Fruit fly (Drosophila melanogaster) whole organism, embryonic: ENCODE measurements around the gene CG4313.

ENCODE experiments used
- BEAF-32 ChIP-seq: fragments of 200-800 bp; sonication (Bioruptor generic); optimal IDR thresholded peaks from 3 replicates; lab custom pipeline; 2017; ENCODE audit warnings: missing biosample characterization, missing genetic modification characterization, mild to moderate bottlenecking, moderate library complexity, missing genetic modification reagents
- CG10267 ChIP-seq: fragments of 200-800 bp; sonication (Bioruptor generic); optimal IDR thresholded peaks from 2 replicates; lab custom pipeline; 2018; ENCODE audit warnings: missing biosample characterization, mild to moderate bottlenecking, missing genetic modification characterization, moderate library complexity
- CG10274 ChIP-seq: fragments of 200-800 bp; sonication (Bioruptor generic); optimal IDR thresholded peaks from 3 replicates; lab custom pipeline; 2017; ENCODE audit warnings: missing biosample characterization, mild to moderate bottlenecking, missing genetic modification characterization
- CG1529 ChIP-seq: fragments of 200-800 bp; sonication (Bioruptor generic); optimal IDR thresholded peaks from 3 replicates; lab custom pipeline; 2018; ENCODE audit warnings: missing biosample characterization, missing genetic modification characterization
- CG1603 ChIP-seq: fragments of 200-800 bp; sonication (Bioruptor generic); optimal IDR thresholded peaks from 2 replicates; lab custom pipeline; 2019; ENCODE audit warnings: missing biosample characterization, mild to moderate bottlenecking, missing genetic modification characterization, moderate library complexity
- CG16813 ChIP-seq: fragments of 200-800 bp; sonication (Bioruptor generic); IDR thresholded peaks from 3 replicates; pipeline ENCODE4 v1.3.6; 2022; ENCODE audit warnings: missing biosample characterization, missing genetic modification characterization; ENCODE audit not compliant: partially characterized antibody
- CG17359 ChIP-seq: fragments of 200-800 bp; sonication (Bioruptor generic); optimal IDR thresholded peaks from 3 replicates; lab custom pipeline; 2018; ENCODE audit warnings: missing biosample characterization, mild to moderate bottlenecking, missing genetic modification characterization, moderate library complexity
- CG17829 ChIP-seq: fragments of 200-800 bp; optimal IDR thresholded peaks from 2 replicates; lab custom pipeline; 2019; ENCODE audit warnings: missing biosample characterization, mild to moderate bottlenecking, missing genetic modification characterization, moderate library complexity
- CG18599 ChIP-seq: fragments of 200-800 bp; sonication (Bioruptor generic); optimal IDR thresholded peaks from 3 replicates; lab custom pipeline; 2017; ENCODE audit warnings: missing biosample characterization, missing genetic modification characterization, mild to moderate bottlenecking, moderate library complexity, missing genetic modification reagents
- CG31224 ChIP-seq: fragments of 200-800 bp; sonication (Bioruptor generic); IDR thresholded peaks from 2 replicates; pipeline ENCODE4 v1.3.6; 2022; ENCODE audit warnings: missing biosample characterization, missing genetic modification characterization
- CG31441 ChIP-seq: fragments of 200-800 bp; sonication (Bioruptor generic); IDR thresholded peaks from 2 replicates; pipeline ENCODE4 v1.3.6; 2022; ENCODE audit warnings: missing biosample characterization, missing genetic modification characterization
- CG33213 ChIP-seq: fragments of 200-800 bp; sonication (Bioruptor generic); optimal IDR thresholded peaks from 3 replicates; lab custom pipeline; 2016; ENCODE audit warnings: missing biosample characterization, missing genetic modification characterization
- CG4730 ChIP-seq: fragments of 200-800 bp; sonication (Bioruptor generic); IDR thresholded peaks from 2 replicates; pipeline ENCODE4 v1.3.6; 2022; ENCODE audit warnings: missing biosample characterization, missing genetic modification characterization
- CG6813 ChIP-seq: fragments of 200-800 bp; sonication (Bioruptor generic); optimal IDR thresholded peaks from 2 replicates; lab custom pipeline; 2017; ENCODE audit warnings: missing biosample characterization, missing genetic modification characterization, mild to moderate bottlenecking, moderate library complexity, missing genetic modification reagents
- CG8359 ChIP-seq: fragments of 200-800 bp; sonication (Bioruptor generic); optimal IDR thresholded peaks from 2 replicates; lab custom pipeline; 2017; ENCODE audit warnings: missing biosample characterization, mild to moderate bottlenecking, missing genetic modification characterization, borderline replicate concordance
- CG9817 ChIP-seq: fragments of 200-800 bp; sonication (Bioruptor generic); optimal IDR thresholded peaks from 2 replicates; lab custom pipeline; 2018; ENCODE audit warnings: missing biosample characterization, mild to moderate bottlenecking, missing genetic modification characterization, moderate library complexity
- CoRest ChIP-seq: fragments of 200-800 bp; sonication (Bioruptor generic); optimal IDR thresholded peaks from 3 replicates; lab custom pipeline; 2018; ENCODE audit warnings: missing biosample characterization, mild to moderate bottlenecking, missing genetic modification characterization, moderate library complexity
- CrebB ChIP-seq: fragments of 200-800 bp; sonication (Bioruptor generic); optimal IDR thresholded peaks from 3 replicates; lab custom pipeline; 2018; ENCODE audit warnings: missing biosample characterization, mild to moderate bottlenecking, missing genetic modification characterization
- D19B ChIP-seq: fragments of 200-800 bp; sonication (Bioruptor generic); optimal IDR thresholded peaks from 2 replicates; lab custom pipeline; 2017; ENCODE audit warnings: missing biosample characterization, mild to moderate bottlenecking, missing genetic modification characterization
- Dek ChIP-seq: fragments of 200-800 bp; sonication (Bioruptor generic); optimal IDR thresholded peaks from 3 replicates; lab custom pipeline; 2019; ENCODE audit warnings: missing biosample characterization, mild to moderate bottlenecking, missing genetic modification characterization, moderate library complexity
- Dip2 ChIP-seq: fragments of 200-800 bp; sonication (Bioruptor generic); IDR thresholded peaks from 2 replicates; pipeline ENCODE4 v1.3.6; 2022; ENCODE audit warnings: missing biosample characterization, missing genetic modification characterization
- Dp ChIP-seq: fragments of 200-800 bp; sonication (Bioruptor generic); optimal IDR thresholded peaks from 2 replicates; lab custom pipeline; 2018; ENCODE audit warnings: missing biosample characterization, mild to moderate bottlenecking, missing genetic modification characterization, moderate library complexity
- ERR ChIP-seq: fragments of 200-800 bp; sonication (Bioruptor generic); optimal IDR thresholded peaks from 2 replicates; lab custom pipeline; 2016; ENCODE audit warnings: missing biosample characterization, missing genetic modification characterization
- Ets65A ChIP-seq: fragments of 200-800 bp; sonication (Bioruptor generic); peaks from one replicate; lab custom pipeline; 2016; ENCODE audit warnings: missing biosample characterization, missing genetic modification characterization
- Fer1 ChIP-seq: fragments of 200-800 bp; sonication (Bioruptor generic); optimal IDR thresholded peaks from 2 replicates; lab custom pipeline; 2017; ENCODE audit warnings: missing biosample characterization, mild to moderate bottlenecking, missing genetic modification characterization
- Hey ChIP-seq: fragments of 200-800 bp; sonication (Bioruptor generic); optimal IDR thresholded peaks from 3 replicates; lab custom pipeline; 2018; ENCODE audit warnings: missing biosample characterization, mild to moderate bottlenecking, missing genetic modification characterization
- Mrtf ChIP-seq: fragments of 200-800 bp; sonication (Bioruptor generic); IDR thresholded peaks from 3 replicates; pipeline ENCODE4 v1.3.6; 2022; ENCODE audit warnings: missing biosample characterization, missing genetic modification characterization
- NK7.1 ChIP-seq: fragments of 200-800 bp; sonication (Bioruptor generic); optimal IDR thresholded peaks from 3 replicates; lab custom pipeline; 2016; ENCODE audit warnings: missing biosample characterization, missing genetic modification characterization
- NfI ChIP-seq: fragments of 200-800 bp; sonication (Bioruptor generic); optimal IDR thresholded peaks from 3 replicates; lab custom pipeline; 2018; ENCODE audit warnings: missing biosample characterization, mild to moderate bottlenecking, missing genetic modification characterization, moderate library complexity
- PHDP ChIP-seq: fragments of 200-800 bp; sonication (Bioruptor generic); optimal IDR thresholded peaks from 3 replicates; lab custom pipeline; 2018; ENCODE audit warnings: missing biosample characterization, mild to moderate bottlenecking, missing genetic modification characterization, moderate library complexity
- Rx ChIP-seq: fragments of 200-800 bp; sonication (Bioruptor generic); IDR thresholded peaks from 2 replicates; pipeline ENCODE4 v1.3.6; 2022; ENCODE audit warnings: missing biosample characterization, missing genetic modification characterization
- Sox102F ChIP-seq: fragments of 200-800 bp; sonication (Bioruptor generic); optimal IDR thresholded peaks from 2 replicates; lab custom pipeline; 2018; ENCODE audit warnings: missing biosample characterization, mild to moderate bottlenecking, missing genetic modification characterization, moderate library complexity
- Usf ChIP-seq: fragments of 200-800 bp; sonication (Bioruptor generic); optimal IDR thresholded peaks from 2 replicates; lab custom pipeline; 2017; ENCODE audit warnings: missing genotype, missing biosample characterization, missing genetic modification characterization
- Xrp1 ChIP-seq: fragments of 200-800 bp; sonication (Bioruptor generic); IDR thresholded peaks from 2 replicates; pipeline ENCODE4 v1.3.6; 2022; ENCODE audit warnings: missing biosample characterization, missing genetic modification characterization
- chm ChIP-seq: fragments of 200-800 bp; sonication (Bioruptor generic); IDR thresholded peaks from 2 replicates; pipeline ENCODE4 v1.3.6; 2022; ENCODE audit warnings: missing biosample characterization, missing genetic modification characterization
- eve ChIP-seq, 2 experiments: fragments of >200 bp; optimal IDR thresholded peaks; 2 replicates each; lab custom pipeline; 2017; ENCODE audit warnings: missing biosample characterization in 2 of 2, missing genetic modification characterization in 2 of 2
- gsb ChIP-seq: fragments of 200-800 bp; sonication (Bioruptor generic); IDR thresholded peaks from 2 replicates; pipeline ENCODE4 v1.3.6; 2022; ENCODE audit warnings: missing biosample characterization, missing genetic modification characterization
- h ChIP-seq: fragments of >200 bp; optimal IDR thresholded peaks from 2 replicates; lab custom pipeline; 2017
- hth ChIP-seq: fragments of >200 bp; optimal IDR thresholded peaks from 2 replicates; lab custom pipeline; 2017; ENCODE audit warnings: inconsistent platforms
- lab ChIP-seq: fragments of 200-800 bp; sonication (Bioruptor generic); optimal IDR thresholded peaks from 3 replicates; lab custom pipeline; 2017; ENCODE audit warnings: missing biosample characterization, missing genetic modification characterization, mild to moderate bottlenecking, moderate library complexity, missing genetic modification reagents
- mirr ChIP-seq: fragments of 200-800 bp; sonication (Bioruptor generic); optimal IDR thresholded peaks from 3 replicates; lab custom pipeline; 2018; ENCODE audit warnings: missing biosample characterization, mild to moderate bottlenecking, missing genetic modification characterization
- otp ChIP-seq: fragments of 200-800 bp; sonication (Bioruptor generic); IDR thresholded peaks from 3 replicates; pipeline ENCODE4, ENCODE4 v1.3.6; 2022; ENCODE audit warnings: missing biosample characterization, missing genetic modification characterization
- pb ChIP-seq: fragments of 200-800 bp; sonication (Bioruptor generic); optimal IDR thresholded peaks from 3 replicates; lab custom pipeline; 2016; ENCODE audit warnings: missing biosample characterization, missing genetic modification characterization
- phol ChIP-seq: fragments of 200-800 bp; sonication (Bioruptor generic); optimal IDR thresholded peaks from 3 replicates; lab custom pipeline; 2018; ENCODE audit warnings: missing biosample characterization, mild to moderate bottlenecking, missing genetic modification characterization, moderate library complexity
- prd ChIP-seq, 3 experiments: fragments of >200 bp in 2 of 3; fragments of 200-800 bp in 1 of 3; sonication (Bioruptor generic) in 1 of 3; optimal IDR thresholded peaks in 2 of 3; IDR thresholded peaks in 1 of 3; 2 replicates in 2 of 3; 3 replicates in 1 of 3; pipeline versions ENCODE4 v1.3.6 to Lab custom; 2017 to 2022; ENCODE audit warnings: missing biosample characterization in 1 of 3, missing genetic modification characterization in 1 of 3
- repo ChIP-seq: fragments of 200-800 bp; sonication (Bioruptor generic); optimal IDR thresholded peaks from 2 replicates; lab custom pipeline; 2016; ENCODE audit warnings: missing biosample characterization, missing genetic modification characterization
- schlank ChIP-seq: fragments of 200-800 bp; sonication (Bioruptor generic); optimal IDR thresholded peaks from 2 replicates; lab custom pipeline; 2018; ENCODE audit warnings: missing biosample characterization, mild to moderate bottlenecking, missing genetic modification characterization
- sob ChIP-seq: fragments of 200-800 bp; sonication (Bioruptor generic); IDR thresholded peaks from 2 replicates; pipeline ENCODE4 v1.3.6; 2022; ENCODE audit warnings: missing biosample characterization, missing genetic modification characterization
- stwl ChIP-seq: fragments of 200-800 bp; sonication (Bioruptor generic); optimal IDR thresholded peaks from 3 replicates; lab custom pipeline; 2018; ENCODE audit warnings: missing biosample characterization, mild to moderate bottlenecking, missing genetic modification characterization, moderate library complexity
- tap ChIP-seq: fragments of 200-800 bp; optimal IDR thresholded peaks from 3 replicates; lab custom pipeline; 2019; ENCODE audit warnings: missing biosample characterization, mild to moderate bottlenecking, missing genetic modification characterization, moderate library complexity
- toy ChIP-seq: fragments of 200-800 bp; sonication (Bioruptor generic); IDR thresholded peaks from 2 replicates; pipeline ENCODE4 v1.3.6; 2022; ENCODE audit warnings: missing biosample characterization, missing genetic modification characterization

The CG4313 gene

DNA sequence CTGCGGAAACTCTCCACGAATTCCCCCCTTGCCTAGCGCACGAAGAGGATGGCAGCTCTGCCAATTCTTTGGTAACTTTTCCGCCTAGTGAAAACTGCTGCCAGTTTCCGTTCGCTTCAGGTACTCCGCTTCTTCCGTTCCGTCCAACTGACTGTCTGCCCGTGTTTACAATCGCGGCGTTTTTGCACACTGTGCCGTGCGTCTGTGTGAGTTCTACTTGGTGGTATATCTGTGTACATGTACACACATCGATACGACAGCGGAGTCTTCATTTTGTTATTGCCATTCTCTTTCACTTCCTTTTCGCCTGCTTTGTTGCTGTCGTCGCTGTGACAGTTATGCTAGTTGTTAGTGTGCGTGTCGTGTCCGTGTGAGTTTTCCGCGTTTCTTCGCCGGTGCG, 28.8 kb upstream of the CG4313 start (continued):
- no peak for TF ChIP-seq PHDP
- peak; percentile 61 for TF ChIP-seq CG10267 (tag; lab: Kevin White, UChicago)
- TF ChIP-seq hth (lab: Kevin White, UChicago) = no peak
- peak; percentile 64 for TF ChIP-seq CG18599 (GFP tag; lab: Kevin White, UChicago)
- TF ChIP-seq chm (GFP tag; lab: Robert Waterston, UW) = no peak
- no peak for TF ChIP-seq CG33213 (GFP tag; lab: Kevin White, UChicago)
- peak; percentile 41 for TF ChIP-seq phol (tag; lab: Kevin White, UChicago)
- TF ChIP-seq Fer1 = peak; percentile 63
- TF ChIP-seq stwl = no peak
- TF ChIP-seq Mrtf = no peak
- peak; percentile 6 for TF ChIP-seq Dek
- TF ChIP-seq CG6813 = no peak
- TF ChIP-seq D19B = peak; percentile 20
- TF ChIP-seq NfI = no peak
- TF ChIP-seq eve (GFP tag; optimal IDR thresholded peaks at IDR 0.05; lab: Kevin White, UChicago) = no peak
- TF ChIP-seq toy (GFP tag; lab: Robert Waterston, UW) = no peak
- TF ChIP-seq gsb = no peak
- TF ChIP-seq Usf (GFP tag; lab: Kevin White, UChicago) = no peak
- no peak for TF ChIP-seq Dp (GFP tag; lab: Kevin White, UChicago)
- TF ChIP-seq prd (optimal IDR thresholded peaks at IDR 0.05; lab: Kevin White, UChicago) = no peak
- TF ChIP-seq prd (GFP tag; IDR thresholded peaks at IDR 0.05; lab: Robert Waterston, UW) = no peak
- no peak for TF ChIP-seq pb
- no peak for TF ChIP-seq CG1603 (tag; lab: Kevin White, UChicago)
- TF ChIP-seq Sox102F (GFP tag; lab: Kevin White, UChicago) = no peak
- peak; percentile 11 for TF ChIP-seq NK7.1 (GFP tag; lab: Kevin White, UChicago)
- TF ChIP-seq Ets65A (GFP tag; lab: Kevin White, UChicago) = peak; percentile 85
- no peak for TF ChIP-seq tap (tag; lab: Kevin White, UChicago)
- TF ChIP-seq sob (GFP tag; lab: Robert Waterston, UW) = 0 out of 2 replicates have a peak, but pooled peaks have one; percentile 33
- TF ChIP-seq BEAF-32 = no peak
- no peak for TF ChIP-seq Hey (tag; lab: Kevin White, UChicago)
- no peak for TF ChIP-seq CG1529 (GFP tag; lab: Kevin White, UChicago)
- TF ChIP-seq CG8359 = no peak
- peak; percentile 17 for TF ChIP-seq ERR (GFP tag; lab: Kevin White, UChicago)
- TF ChIP-seq lab (GFP tag; lab: Kevin White, UChicago) = no peak
- TF ChIP-seq CG31441 (GFP tag; lab: Robert Waterston, UW) = no peak
- TF ChIP-seq Rx (GFP tag; lab: Robert Waterston, UW) = 0 out of 2 replicates have a peak, but pooled peaks have one; percentile 1
- TF ChIP-seq CG10274 (GFP tag; lab: Kevin White, UChicago) = peak; percentile 21
- no peak for TF ChIP-seq h (lab: Kevin White, UChicago)
- peak; percentile 59 for TF ChIP-seq mirr
- no peak for TF ChIP-seq CG4730 (GFP tag; lab: Robert Waterston, UW)
- no peak for TF ChIP-seq CG17359
- peak; percentile 16 for TF ChIP-seq CoRest (tag; lab: Kevin White, UChicago)
- no peak for TF ChIP-seq CrebB (tag; lab: Kevin White, UChicago)
- TF ChIP-seq CG31224 (GFP tag; lab: Robert Waterston, UW) = no peak
- no peak for TF ChIP-seq CG16813 (GFP tag; lab: Robert Waterston, UW)
- peak; percentile 3 for TF ChIP-seq schlank (tag; lab: Kevin White, UChicago)
- no peak for TF ChIP-seq otp (GFP tag; lab: Robert Waterston, UW)
- no peak for TF ChIP-seq repo (GFP tag; lab: Kevin White, UChicago)
- no peak for TF ChIP-seq Xrp1 (GFP tag; lab: Robert Waterston, UW)
- no peak for TF ChIP-seq Dip2
- no peak for TF ChIP-seq CG9817 (tag; lab: Kevin White, UChicago)
- TF ChIP-seq CG17829 = no peak
